Worm (Caenorhabditis elegans): ENCODE data around the gene R07E5.19.

DNA sequence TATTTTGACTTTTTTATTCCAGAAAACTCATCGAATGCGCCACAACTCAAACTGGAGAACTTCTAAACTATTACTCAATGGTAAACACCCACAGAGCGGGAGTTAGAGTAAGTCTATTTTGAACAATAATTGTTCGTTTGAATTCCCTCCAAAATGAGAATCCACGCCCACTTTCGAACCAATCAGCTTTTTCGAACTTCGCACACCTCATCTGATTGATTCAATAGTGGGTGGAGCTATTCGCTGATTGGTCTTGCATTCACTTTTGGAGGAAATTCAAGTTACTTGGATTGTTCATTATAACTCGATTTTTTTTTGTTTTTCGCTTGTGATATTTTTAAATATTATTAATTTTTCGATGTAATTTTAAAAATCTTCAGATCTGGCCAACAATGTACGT is 22.0 kb downstream of the R07E5.19 start:
- TF ChIP-seq cog-1 (tag; optimal IDR thresholded peaks at IDR 0.05) (no peak), tab-1 (GFP tag; IDR thresholded peaks at IDR 0.05) (no peak), flt-1 (GFP tag; IDR thresholded peaks at IDR 0.05) (no peak), ref-1 (GFP tag; conservative IDR thresholded peaks at IDR 0.05) (no peak), ztf-23 (GFP tag; IDR thresholded peaks at IDR 0.05) (no peak), klf-2 (GFP tag; conservative IDR thresholded peaks at IDR 0.05) (no peak), med-1 (GFP tag; optimal IDR thresholded peaks at IDR 0.05; ENCODE audit: insufficient read depth) (no peak), T22C8.4 (GFP tag; IDR thresholded peaks at IDR 0.05) (no peak), ztf-29 (GFP tag; IDR thresholded peaks at IDR 0.05) (no peak)

Measured in whole organism, midembryonic.